Worm (Caenorhabditis elegans): ENCODE measurements around the gene F41B4.3.

DNA sequence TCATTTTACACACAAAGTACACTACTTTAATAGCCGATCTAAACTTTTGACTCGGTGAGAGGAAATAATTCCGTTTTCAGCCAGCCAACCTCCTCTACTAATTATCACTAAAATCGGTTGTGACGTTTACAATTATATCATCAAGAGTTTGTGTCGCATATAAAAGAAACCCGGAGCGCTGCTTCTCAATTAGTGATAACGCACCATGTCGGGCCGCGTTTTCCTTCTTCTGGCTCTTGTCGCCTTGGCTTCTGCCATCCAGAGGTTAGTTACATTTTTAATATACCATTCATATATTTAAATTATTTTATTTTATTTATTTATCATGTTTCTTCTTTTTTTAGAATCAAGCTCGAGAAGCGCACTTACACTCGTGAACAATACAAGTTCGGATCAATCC is 44.9 kb downstream of the F41B4.3 start, which contains the start of gene asp-3:
- TF ChIP-seq tab-1 (GFP tag; IDR thresholded peaks at IDR 0.05) (no peak), flt-1 (GFP tag; IDR thresholded peaks at IDR 0.05) (no peak), ztf-29 (GFP tag; IDR thresholded peaks at IDR 0.05) (no peak), klf-2 (GFP tag; conservative IDR thresholded peaks at IDR 0.05) (no peak), cog-1 (tag; optimal IDR thresholded peaks at IDR 0.05) (no peak), med-1 (GFP tag; optimal IDR thresholded peaks at IDR 0.05; ENCODE audit: insufficient read depth) (no peak), ztf-23 (GFP tag; IDR thresholded peaks at IDR 0.05) (no peak), ref-1 (GFP tag; conservative IDR thresholded peaks at IDR 0.05) (no peak), T22C8.4 (GFP tag; IDR thresholded peaks at IDR 0.05) (no peak)
